Fruit fly (Drosophila melanogaster) whole organism, embryonic: ENCODE data around the gene mAChR-B.
A peak's percentile ranks its signal among the peaks of the same experiment; 100 is the strongest.

Experiments
- Abd-B ChIP-seq: fragments of 200-800 bp; sonication (Bioruptor generic); optimal IDR thresholded peaks from 2 replicates; lab custom pipeline; 2018; ENCODE audit warnings: missing biosample characterization, mild to moderate bottlenecking, missing genetic modification characterization, moderate library complexity
- CG11085 ChIP-seq: fragments of 200-800 bp; sonication (Bioruptor generic); IDR thresholded peaks from 2 replicates; pipeline ENCODE4 v1.3.6; 2022; ENCODE audit warnings: missing biosample characterization, missing genetic modification characterization
- CG13775 ChIP-seq: fragments of 200-800 bp; sonication (Bioruptor generic); optimal IDR thresholded peaks from 3 replicates; lab custom pipeline; 2017; ENCODE audit warnings: missing biosample characterization, mild to moderate bottlenecking, missing genetic modification characterization
- CG13894 ChIP-seq: fragments of 200-800 bp; sonication (Bioruptor generic); optimal IDR thresholded peaks from 3 replicates; lab custom pipeline; 2018; ENCODE audit warnings: missing biosample characterization, mild to moderate bottlenecking, missing genetic modification characterization, moderate library complexity
- CG14050 ChIP-seq: fragments of 200-800 bp; sonication (Bioruptor generic); IDR thresholded peaks from 3 replicates; pipeline ENCODE4 v1.3.6; 2022; ENCODE audit warnings: missing biosample characterization, missing genetic modification characterization
- CG1529 ChIP-seq: fragments of 200-800 bp; sonication (Bioruptor generic); optimal IDR thresholded peaks from 3 replicates; lab custom pipeline; 2018; ENCODE audit warnings: missing biosample characterization, missing genetic modification characterization
- CG15479 ChIP-seq: fragments of 200-800 bp; sonication (Bioruptor generic); optimal IDR thresholded peaks from 3 replicates; lab custom pipeline; 2019; ENCODE audit warnings: missing biosample characterization, mild to moderate bottlenecking, missing genetic modification characterization, moderate library complexity
- CG1602 ChIP-seq: fragments of 200-800 bp; sonication (Bioruptor generic); optimal IDR thresholded peaks from 3 replicates; lab custom pipeline; 2016; ENCODE audit warnings: missing biosample characterization, missing genetic modification characterization
- CG17328 ChIP-seq: fragments of 200-800 bp; sonication (Bioruptor generic); IDR thresholded peaks from 2 replicates; pipeline ENCODE4 v1.3.6; 2022; ENCODE audit warnings: missing biosample characterization, missing genetic modification characterization
- CG17802 ChIP-seq: fragments of 200-800 bp; sonication (Bioruptor generic); optimal IDR thresholded peaks from 2 replicates; lab custom pipeline; 2018; ENCODE audit warnings: missing biosample characterization, mild to moderate bottlenecking, missing genetic modification characterization, moderate library complexity
- CG1832 ChIP-seq: fragments of 200-800 bp; sonication (Bioruptor generic); optimal IDR thresholded peaks from 2 replicates; lab custom pipeline; 2017; ENCODE audit warnings: missing biosample characterization, mild to moderate bottlenecking, missing genetic modification characterization, inconsistent platforms
- CG2202 ChIP-seq: fragments of 200-800 bp; sonication (Bioruptor generic); optimal IDR thresholded peaks from 2 replicates; lab custom pipeline; 2018; ENCODE audit warnings: missing biosample characterization, mild to moderate bottlenecking, missing genetic modification characterization
- CG30431 ChIP-seq: fragments of 200-800 bp; sonication (Bioruptor generic); optimal IDR thresholded peaks from 2 replicates; lab custom pipeline; 2017; ENCODE audit warnings: missing biosample characterization, missing genetic modification characterization
- CG31365 ChIP-seq: fragments of 200-800 bp; sonication (Bioruptor generic); optimal IDR thresholded peaks from 2 replicates; lab custom pipeline; 2018; ENCODE audit warnings: missing biosample characterization, mild to moderate bottlenecking, missing genetic modification characterization
- CG32532 ChIP-seq: fragments of 200-800 bp; sonication (Bioruptor generic); IDR thresholded peaks from 2 replicates; pipeline ENCODE4 v1.3.6; 2022; ENCODE audit warnings: missing biosample characterization, missing genetic modification characterization
- CG4854 ChIP-seq: fragments of 200-800 bp; sonication (Bioruptor generic); optimal IDR thresholded peaks from 2 replicates; lab custom pipeline; 2016; ENCODE audit warnings: missing biosample characterization, missing genetic modification characterization, inconsistent platforms
- CG6683 ChIP-seq: fragments of 200-800 bp; sonication (Bioruptor generic); optimal IDR thresholded peaks from 2 replicates; lab custom pipeline; 2017; ENCODE audit warnings: missing biosample characterization, mild to moderate bottlenecking, missing genetic modification characterization, missing genetic modification reagents
- CG6813 ChIP-seq: fragments of 200-800 bp; sonication (Bioruptor generic); optimal IDR thresholded peaks from 2 replicates; lab custom pipeline; 2017; ENCODE audit warnings: missing biosample characterization, missing genetic modification characterization, mild to moderate bottlenecking, moderate library complexity, missing genetic modification reagents
- CG8359 ChIP-seq: fragments of 200-800 bp; sonication (Bioruptor generic); optimal IDR thresholded peaks from 2 replicates; lab custom pipeline; 2017; ENCODE audit warnings: missing biosample characterization, mild to moderate bottlenecking, missing genetic modification characterization, borderline replicate concordance
- CG8765 ChIP-seq: fragments of 200-800 bp; sonication (Bioruptor generic); IDR thresholded peaks from 2 replicates; pipeline ENCODE4 v1.3.6; 2022; ENCODE audit warnings: missing biosample characterization, missing genetic modification characterization
- Chrac-16 ChIP-seq: fragments of 200-800 bp; sonication (Bioruptor generic); optimal IDR thresholded peaks from 3 replicates; lab custom pipeline; 2016; ENCODE audit warnings: missing biosample characterization, missing genetic modification characterization
- CrebB ChIP-seq: fragments of 200-800 bp; sonication (Bioruptor generic); optimal IDR thresholded peaks from 3 replicates; lab custom pipeline; 2018; ENCODE audit warnings: missing biosample characterization, mild to moderate bottlenecking, missing genetic modification characterization
- Dbx ChIP-seq: fragments of 200-800 bp; sonication (Bioruptor generic); IDR thresholded peaks from 3 replicates; pipeline ENCODE4 v1.3.6; 2022; ENCODE audit warnings: missing biosample characterization, missing genetic modification characterization
- E2f1 ChIP-seq: fragments of 200-800 bp; sonication (Bioruptor generic); IDR thresholded peaks from 2 replicates; pipeline ENCODE4 v1.3.6; 2022; ENCODE audit warnings: missing biosample characterization, missing genetic modification characterization
- ERR ChIP-seq: fragments of 200-800 bp; sonication (Bioruptor generic); optimal IDR thresholded peaks from 2 replicates; lab custom pipeline; 2016; ENCODE audit warnings: missing biosample characterization, missing genetic modification characterization
- Ets97D ChIP-seq: fragments of 200-800 bp; sonication (Bioruptor generic); optimal IDR thresholded peaks from 3 replicates; lab custom pipeline; 2016; ENCODE audit warnings: missing biosample characterization, missing genetic modification characterization
- Fer2 ChIP-seq: fragments of 200-800 bp; sonication (Bioruptor generic); optimal IDR thresholded peaks from 2 replicates; lab custom pipeline; 2018; ENCODE audit warnings: missing biosample characterization, mild to moderate bottlenecking, missing genetic modification characterization, moderate library complexity
- HLH4C ChIP-seq: fragments of 200-800 bp; sonication (Bioruptor generic); IDR thresholded peaks from 3 replicates; pipeline ENCODE4 v1.3.6; 2022; ENCODE audit warnings: missing biosample characterization, missing genetic modification characterization; ENCODE audit not compliant: partially characterized antibody
- Hsf ChIP-seq: fragments of 200-800 bp; sonication (Bioruptor generic); optimal IDR thresholded peaks from 3 replicates; lab custom pipeline; 2016; ENCODE audit warnings: missing biosample characterization, missing genetic modification characterization
- MBD-R2 ChIP-seq: fragments of 200-800 bp; sonication (Bioruptor generic); IDR thresholded peaks from 2 replicates; pipeline ENCODE4 v1.3.6; 2022; ENCODE audit warnings: missing biosample characterization, missing genetic modification characterization
- Meics ChIP-seq: fragments of 200-800 bp; sonication (Bioruptor generic); optimal IDR thresholded peaks from 2 replicates; lab custom pipeline; 2017; ENCODE audit warnings: missing biosample characterization, mild to moderate bottlenecking, missing genetic modification characterization
- Nf-YC ChIP-seq: fragments of 200-800 bp; optimal IDR thresholded peaks from 3 replicates; lab custom pipeline; 2019; ENCODE audit warnings: missing biosample characterization, mild to moderate bottlenecking, missing genetic modification characterization, moderate library complexity
- Rfx ChIP-seq: fragments of 200-800 bp; sonication (Bioruptor generic); IDR thresholded peaks from 2 replicates; pipeline ENCODE4 v1.3.6; 2022; ENCODE audit warnings: missing biosample characterization, missing genetic modification characterization
- TFAM ChIP-seq: fragments of 200-800 bp; sonication (Bioruptor generic); optimal IDR thresholded peaks from 2 replicates; lab custom pipeline; 2017; ENCODE audit warnings: missing biosample characterization, missing genetic modification characterization, inconsistent platforms
- ara ChIP-seq: fragments of 200-800 bp; sonication (Bioruptor generic); IDR thresholded peaks from 2 replicates; pipeline ENCODE4 v1.3.6; 2022; ENCODE audit warnings: missing biosample characterization, missing genetic modification characterization
- ash1 ChIP-seq: fragments of 200-800 bp; sonication (Bioruptor generic); optimal IDR thresholded peaks from 2 replicates; lab custom pipeline; 2018; ENCODE audit warnings: missing biosample characterization, mild to moderate bottlenecking, missing genetic modification characterization
- caup ChIP-seq: fragments of 200-800 bp; sonication (Bioruptor generic); optimal IDR thresholded peaks from 3 replicates; lab custom pipeline; 2017; ENCODE audit warnings: missing biosample characterization, mild to moderate bottlenecking, missing genetic modification characterization, moderate library complexity; ENCODE audit not compliant: severe bottlenecking
- cg ChIP-seq: fragments of 200-800 bp; sonication (Bioruptor generic); optimal IDR thresholded peaks from 3 replicates; lab custom pipeline; 2019; ENCODE audit warnings: missing biosample characterization, mild to moderate bottlenecking, missing genetic modification characterization, moderate library complexity
- chinmo ChIP-seq: fragments of 200-800 bp; sonication (Bioruptor generic); IDR thresholded peaks from 4 replicates; pipeline ENCODE4 v1.3.6; 2022; ENCODE audit warnings: missing biosample characterization, missing genetic modification characterization; ENCODE audit not compliant: partially characterized antibody
- cwo ChIP-seq: fragments of 200-800 bp; sonication (Bioruptor generic); optimal IDR thresholded peaks from 3 replicates; lab custom pipeline; 2017; ENCODE audit warnings: missing biosample characterization, missing genetic modification characterization, mild to moderate bottlenecking, moderate library complexity, missing genetic modification reagents
- da ChIP-seq: fragments of 200-800 bp; sonication (Bioruptor generic); optimal IDR thresholded peaks from 2 replicates; lab custom pipeline; 2016; ENCODE audit warnings: missing biosample characterization, missing genetic modification characterization
- dan ChIP-seq: fragments of 200-800 bp; sonication (Bioruptor generic); IDR thresholded peaks from 2 replicates; pipeline ENCODE4 v1.3.6; 2022; ENCODE audit warnings: missing biosample characterization, missing genetic modification characterization
- gce ChIP-seq: fragments of 200-800 bp; sonication (Bioruptor generic); IDR thresholded peaks from 3 replicates; pipeline ENCODE4 v1.3.6; 2022; ENCODE audit warnings: missing biosample characterization, missing genetic modification characterization
- gro ChIP-seq: fragments of 200-800 bp; sonication (Bioruptor generic); optimal IDR thresholded peaks from 2 replicates; lab custom pipeline; 2016; ENCODE audit warnings: missing biosample characterization, missing genetic modification characterization
- run ChIP-seq: fragments of 200-800 bp; sonication (Bioruptor generic); optimal IDR thresholded peaks from 3 replicates; lab custom pipeline; 2018; ENCODE audit warnings: missing biosample characterization, mild to moderate bottlenecking, missing genetic modification characterization
- sd ChIP-seq: fragments of 200-800 bp; sonication (Bioruptor generic); optimal IDR thresholded peaks from 3 replicates; lab custom pipeline; 2018; ENCODE audit warnings: missing biosample characterization, mild to moderate bottlenecking, missing genetic modification characterization, moderate library complexity
- sim ChIP-seq: fragments of 200-800 bp; sonication (Bioruptor generic); IDR thresholded peaks from 2 replicates; pipeline ENCODE4 v1.3.6; 2022; ENCODE audit warnings: missing biosample characterization, missing genetic modification characterization
- slou ChIP-seq: fragments of 200-800 bp; sonication (Bioruptor generic); optimal IDR thresholded peaks from 3 replicates; lab custom pipeline; 2016; ENCODE audit warnings: missing biosample characterization, missing genetic modification characterization
- stc ChIP-seq: fragments of 200-800 bp; sonication (Bioruptor generic); IDR thresholded peaks from 2 replicates; pipeline ENCODE4 v1.3.6; 2022; ENCODE audit warnings: missing biosample characterization, missing genetic modification characterization
- vvl ChIP-seq: fragments of 200-800 bp; sonication (Bioruptor generic); IDR thresholded peaks from 2 replicates; pipeline ENCODE4 v1.3.6; 2022; ENCODE audit warnings: missing biosample characterization, missing genetic modification characterization
- wor ChIP-seq: fragments of 200-800 bp; sonication (Bioruptor generic); IDR thresholded peaks from 2 replicates; pipeline ENCODE4 v1.3.6; 2022; ENCODE audit warnings: missing biosample characterization, missing genetic modification characterization

mAChR-B gene

DNA sequence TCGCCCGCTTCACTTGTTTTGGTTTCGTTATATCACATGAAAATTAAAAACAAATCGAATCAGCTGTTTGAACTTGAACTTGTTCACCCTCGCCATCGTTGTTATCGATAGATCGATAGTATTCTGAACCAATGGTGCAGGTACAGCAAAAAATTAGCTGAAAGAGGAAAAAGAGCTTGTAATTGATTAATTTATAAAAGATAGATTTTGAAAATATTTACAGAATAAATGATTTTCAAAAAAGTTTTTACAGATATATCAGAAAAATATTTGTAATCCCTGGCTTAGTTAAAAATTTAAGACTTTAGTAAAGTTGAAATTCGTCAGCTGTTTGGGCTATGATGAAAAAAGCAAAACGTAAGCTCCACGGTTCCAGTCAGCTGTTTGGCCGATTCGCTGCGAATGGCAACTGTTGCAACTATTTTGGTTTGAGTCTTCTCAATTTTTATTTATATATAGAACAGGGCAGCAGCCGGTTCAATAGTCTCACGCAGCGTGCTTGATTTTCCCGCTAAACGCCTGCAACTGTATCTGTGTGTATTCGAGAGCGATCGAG, 26.1 kb upstream of the mAChR-B start, which contains the start of the genes CG11035 and unc-45 (continued):
- TF ChIP-seq dan (GFP tag; lab: Robert Waterston, UW) (no peak), CG15479 (GFP tag; lab: Kevin White, UChicago) (no peak), MBD-R2 (GFP tag; lab: Robert Waterston, UW) (peak; percentile 63), Meics (GFP tag; lab: Kevin White, UChicago) (no peak), gro (GFP tag; lab: Kevin White, UChicago) (peak; percentile 59), CG1832 (no peak), CG17328 (GFP tag; lab: Robert Waterston, UW) (no peak), vvl (peak; percentile 42), CG6683 (no peak), sd (tag; lab: Kevin White, UChicago) (no peak), Abd-B (GFP tag; lab: Kevin White, UChicago) (peak; percentile 42), cg (peak; percentile 46), Rfx (peak; percentile 65), Ets97D (peak; percentile 29), CG1602 (GFP tag; lab: Kevin White, UChicago) (peak; percentile 10), TFAM (no peak), chinmo (0 out of 4 replicates have a peak, but pooled peaks have one; percentile 75), CG4854 (no peak), CG13894 (tag; lab: Kevin White, UChicago) (no peak), Chrac-16 (GFP tag; lab: Kevin White, UChicago) (peak; percentile 33), CG11085 (no peak), CG8765 (GFP tag; lab: Robert Waterston, UW) (no peak), da (no peak), Dbx (peak; percentile 41; the same call in 1 of the 3 replicates), slou (GFP tag; lab: Kevin White, UChicago) (no peak), run (no peak), caup (GFP tag; lab: Kevin White, UChicago) (no peak), E2f1 (no peak), cwo (GFP tag; lab: Kevin White, UChicago) (no peak), CG31365 (tag; lab: Kevin White, UChicago) (no peak), CG30431 (GFP tag; lab: Kevin White, UChicago) (no peak), Hsf (GFP tag; lab: Kevin White, UChicago) (no peak), CG8359 (GFP tag; lab: Kevin White, UChicago) (no peak), CG1529 (GFP tag; lab: Kevin White, UChicago) (no peak), ash1 (GFP tag; lab: Kevin White, UChicago) (no peak), Fer2 (tag; lab: Kevin White, UChicago) (peak; percentile 38), CrebB (tag; lab: Kevin White, UChicago) (no peak), CG17802 (tag; lab: Kevin White, UChicago) (no peak), CG6813 (GFP tag; lab: Kevin White, UChicago) (no peak), CG14050 (GFP tag; lab: Robert Waterston, UW) (no peak), CG2202 (tag; lab: Kevin White, UChicago) (no peak), CG32532 (GFP tag; lab: Robert Waterston, UW) (peak; percentile 55), ara (GFP tag; lab: Robert Waterston, UW) (no peak), stc (GFP tag; lab: Robert Waterston, UW) (no peak), gce (GFP tag; lab: Robert Waterston, UW) (no peak), wor (GFP tag; lab: Robert Waterston, UW) (no peak), sim (GFP tag; lab: Robert Waterston, UW) (no peak), Nf-YC (tag; lab: Kevin White, UChicago) (peak; percentile 72), CG13775 (GFP tag; lab: Kevin White, UChicago) (peak; percentile 40), HLH4C (GFP tag; lab: Robert Waterston, UW) (peak; percentile 64), ERR (GFP tag; lab: Kevin White, UChicago) (no peak)
